Fruit fly (Drosophila melanogaster): ENCODE results near the gene Ugt36D1.

The Ugt36D1 gene

DNA sequence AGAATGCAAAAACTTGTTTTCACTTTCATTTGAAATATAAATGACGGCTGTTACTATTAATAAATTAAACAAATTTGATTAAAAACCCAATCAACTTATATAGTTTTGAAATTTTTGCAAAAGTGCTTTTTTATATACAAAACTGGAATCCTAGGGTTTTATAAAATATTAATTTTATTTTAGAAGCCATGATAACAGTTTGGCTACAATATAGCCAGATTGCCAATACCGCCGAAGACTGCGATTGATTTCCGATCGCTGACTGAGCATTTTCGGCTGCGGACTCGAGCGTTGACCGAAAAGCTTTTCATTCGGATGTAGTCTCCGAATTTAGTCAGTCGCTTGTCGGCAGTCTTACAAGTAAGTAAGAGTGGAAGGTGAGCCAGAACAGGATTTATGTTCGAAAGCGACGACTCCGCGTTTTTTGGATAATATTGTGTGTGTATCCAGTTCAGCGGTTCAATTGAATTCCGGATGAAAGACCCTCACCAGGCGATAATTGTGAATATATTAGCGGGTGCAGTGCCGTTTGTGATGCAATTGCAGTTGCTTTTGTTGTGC lies at the start of gene Ugt36D1:
Gene Ugt36D1 (plus strand): TSS at position 306 of the 561 bp plus-strand sequence.
- TF ChIP-seq CTCF (optimal IDR thresholded peaks at IDR 0.05), result no peak
- no peak for TF ChIP-seq CG8478 (optimal IDR thresholded peaks at IDR 0.05)

DNA sequence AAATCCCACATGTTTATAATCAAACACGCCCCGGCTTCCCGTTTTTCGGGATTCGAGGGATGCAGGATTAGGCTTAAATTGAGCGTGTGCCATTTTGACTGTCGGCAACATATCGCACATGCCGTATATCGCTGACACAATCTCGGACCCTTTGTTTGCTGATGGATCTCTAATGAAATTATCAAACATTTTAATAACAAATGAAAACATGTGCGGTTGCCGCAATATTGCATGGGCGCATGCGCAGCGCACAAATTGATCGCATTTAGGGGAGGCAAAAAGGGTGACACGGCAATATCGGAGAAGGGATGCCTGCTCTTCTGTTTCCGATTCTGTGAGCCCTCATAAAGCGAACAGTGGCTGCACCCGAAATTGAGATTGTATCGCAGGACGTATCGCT lies 48.1 kb upstream of the Ugt36D1 start:
- TF ChIP-seq CG8478 (optimal IDR thresholded peaks at IDR 0.05) (no peak), CTCF (optimal IDR thresholded peaks at IDR 0.05) (no peak)

DNA sequence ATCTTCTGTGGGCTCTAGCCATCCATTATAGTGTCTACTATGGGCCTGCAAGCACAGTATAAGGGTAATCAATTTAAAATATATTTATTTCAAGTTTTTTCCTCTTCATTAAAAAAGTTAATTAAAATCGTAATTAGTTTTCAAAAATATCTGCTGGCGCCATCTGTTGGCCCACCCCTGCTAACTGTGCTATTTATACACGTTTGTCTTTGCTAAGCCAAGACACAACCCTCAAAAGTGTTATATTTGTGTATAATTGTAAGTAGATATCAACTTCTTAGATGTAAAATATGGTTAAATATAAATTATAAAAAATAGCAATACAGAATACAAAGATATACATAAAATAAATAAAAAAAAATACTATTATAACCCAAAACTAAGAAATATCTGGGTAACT lies 46.8 kb upstream of the Ugt36D1 start:
- TF ChIP-seq CTCF (optimal IDR thresholded peaks at IDR 0.05) (peak; percentile 65 to 91), CG8478 (optimal IDR thresholded peaks at IDR 0.05) (no peak)

DNA sequence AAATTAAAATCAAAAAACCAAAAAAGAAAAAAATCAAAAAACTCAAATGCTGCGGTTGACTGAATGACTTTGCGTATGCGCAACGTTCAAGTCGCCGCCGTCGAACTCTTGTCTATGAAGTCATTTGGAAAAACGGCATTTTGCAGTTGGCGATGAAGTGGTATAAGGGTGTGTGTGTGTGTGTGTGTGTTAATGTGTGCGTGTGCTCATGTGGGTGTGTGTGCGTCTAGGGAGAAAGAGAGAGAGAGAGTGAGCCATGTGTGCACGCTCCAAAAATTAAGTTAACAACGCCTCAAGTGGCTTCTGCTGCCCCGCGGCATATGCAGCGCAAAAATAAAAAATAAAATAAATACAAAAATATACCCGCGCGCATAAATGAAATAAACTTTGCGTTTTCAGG lies 45.9 kb upstream of the Ugt36D1 start:
- no peak for TF ChIP-seq CTCF (optimal IDR thresholded peaks at IDR 0.05)
- TF ChIP-seq CG8478 (optimal IDR thresholded peaks at IDR 0.05), result no peak

DNA sequence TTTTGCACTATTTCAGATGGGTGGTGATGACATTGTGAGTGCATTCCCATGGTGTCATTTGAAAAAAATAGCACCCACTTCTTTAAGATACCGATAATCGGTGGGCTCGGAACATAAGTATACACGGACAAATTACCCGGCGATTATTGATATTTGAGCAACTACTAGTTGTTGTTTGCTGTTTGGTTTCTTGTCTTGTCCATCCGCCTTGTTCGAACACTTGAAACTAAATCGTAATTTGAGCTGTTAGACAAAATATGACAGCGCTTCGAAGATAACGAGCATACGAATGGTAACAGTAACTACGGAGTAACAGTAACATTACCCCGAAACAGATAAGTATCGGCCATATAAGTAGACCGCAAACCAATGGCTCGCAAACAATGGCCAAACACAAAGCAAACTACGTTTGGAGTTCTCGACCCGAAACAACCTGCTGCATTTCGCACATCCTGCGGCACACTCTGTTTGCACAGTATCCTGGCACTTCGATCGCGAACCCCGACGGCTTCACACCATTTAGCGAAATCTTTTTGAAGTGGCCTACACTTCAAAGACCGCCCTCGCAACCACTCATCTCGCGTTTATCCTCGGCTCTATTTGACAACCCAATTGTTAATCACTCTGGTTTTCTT lies 42.3 kb upstream of the Ugt36D1 start:
- TF ChIP-seq CG8478 (optimal IDR thresholded peaks at IDR 0.05) (no peak), CTCF (optimal IDR thresholded peaks at IDR 0.05) (no peak)

DNA sequence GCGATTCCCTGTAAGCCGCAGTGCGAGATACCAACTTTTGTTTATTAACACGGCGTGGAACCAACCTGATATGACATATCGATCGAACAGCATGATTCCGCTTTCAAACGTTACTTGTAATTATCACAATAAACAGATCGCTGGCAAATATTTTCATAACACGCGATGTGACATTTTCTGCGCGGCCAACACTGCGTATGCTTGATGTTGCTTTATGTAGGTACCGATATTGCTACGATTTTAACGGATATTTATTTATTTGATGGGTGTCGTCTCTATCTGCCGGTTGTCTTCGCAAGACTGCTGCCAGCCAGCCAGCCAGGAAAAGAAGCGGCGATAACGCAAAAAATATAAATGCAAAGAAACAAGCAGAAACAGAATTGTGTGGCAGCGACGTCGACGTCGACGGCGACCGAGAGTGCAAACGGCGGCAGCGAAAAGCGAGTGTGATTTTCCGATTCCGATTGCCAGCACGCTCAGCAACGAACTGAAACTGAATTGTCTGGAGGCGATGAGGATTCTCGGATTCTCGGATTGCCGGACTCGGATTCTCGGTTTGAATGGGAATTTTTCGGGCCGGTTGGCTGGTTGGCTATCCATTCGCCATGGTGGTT lies 41.0 kb upstream of the Ugt36D1 start:
- TF ChIP-seq CTCF (optimal IDR thresholded peaks at IDR 0.05) (no peak), CG8478 (optimal IDR thresholded peaks at IDR 0.05) (no peak)

DNA sequence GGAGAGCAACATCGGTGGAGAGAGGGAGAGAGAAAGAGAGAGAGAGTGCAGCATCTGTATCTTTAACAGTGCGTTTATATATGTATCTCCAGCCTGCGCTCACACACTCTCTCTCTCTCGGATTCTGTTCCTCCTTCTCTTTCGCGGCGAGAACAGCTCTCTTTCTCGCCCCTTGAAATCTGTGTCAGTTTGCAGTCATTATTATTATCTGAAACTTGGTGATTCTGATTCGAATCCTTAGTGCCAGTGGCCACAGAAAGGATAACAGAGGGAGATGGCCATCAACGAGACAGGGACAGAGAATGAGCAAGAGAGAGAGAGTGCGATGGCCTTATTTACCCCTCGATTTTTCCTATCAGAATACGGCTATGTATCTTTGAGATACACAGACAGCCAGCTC lies 40.4 kb upstream of the Ugt36D1 start:
- TF ChIP-seq CG8478 (optimal IDR thresholded peaks at IDR 0.05) (no peak), CTCF (optimal IDR thresholded peaks at IDR 0.05) (peak in 1 of 2 experiments; percentile 27)

DNA sequence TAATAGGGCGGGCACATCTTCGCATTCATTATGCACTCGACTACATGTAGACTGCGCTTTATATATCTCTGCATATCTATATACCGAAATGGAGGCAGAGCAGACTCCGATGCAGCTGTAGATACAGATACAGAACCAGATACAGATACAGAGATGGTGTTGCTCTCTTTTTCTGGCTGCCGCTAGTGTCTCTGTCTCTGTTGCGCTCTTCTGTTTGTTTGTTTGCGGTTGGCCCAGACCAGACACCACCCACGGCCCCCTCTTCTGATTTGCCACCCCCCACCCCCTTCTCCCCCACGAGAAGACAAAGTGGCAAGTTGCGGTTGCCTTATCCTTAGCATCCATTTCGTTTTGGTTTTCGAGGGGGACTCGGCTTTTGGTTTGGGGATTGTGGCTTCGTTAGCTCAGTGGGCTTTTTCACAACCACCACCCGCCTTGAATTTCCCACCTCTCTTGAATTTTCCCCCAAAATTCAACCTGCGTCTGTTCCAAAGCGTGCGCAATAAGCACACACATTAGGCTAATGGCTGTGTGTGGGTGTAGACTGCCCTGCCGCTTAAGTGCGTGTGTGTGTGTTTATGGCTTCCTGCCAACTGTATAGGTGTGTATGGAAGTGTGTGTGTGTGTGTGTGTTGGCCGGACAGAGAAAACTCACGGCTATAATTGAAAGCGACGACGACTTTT lies 39.8 kb upstream of the Ugt36D1 start:
- no peak for TF ChIP-seq CTCF (optimal IDR thresholded peaks at IDR 0.05)
- no peak for TF ChIP-seq CG8478 (optimal IDR thresholded peaks at IDR 0.05)

DNA sequence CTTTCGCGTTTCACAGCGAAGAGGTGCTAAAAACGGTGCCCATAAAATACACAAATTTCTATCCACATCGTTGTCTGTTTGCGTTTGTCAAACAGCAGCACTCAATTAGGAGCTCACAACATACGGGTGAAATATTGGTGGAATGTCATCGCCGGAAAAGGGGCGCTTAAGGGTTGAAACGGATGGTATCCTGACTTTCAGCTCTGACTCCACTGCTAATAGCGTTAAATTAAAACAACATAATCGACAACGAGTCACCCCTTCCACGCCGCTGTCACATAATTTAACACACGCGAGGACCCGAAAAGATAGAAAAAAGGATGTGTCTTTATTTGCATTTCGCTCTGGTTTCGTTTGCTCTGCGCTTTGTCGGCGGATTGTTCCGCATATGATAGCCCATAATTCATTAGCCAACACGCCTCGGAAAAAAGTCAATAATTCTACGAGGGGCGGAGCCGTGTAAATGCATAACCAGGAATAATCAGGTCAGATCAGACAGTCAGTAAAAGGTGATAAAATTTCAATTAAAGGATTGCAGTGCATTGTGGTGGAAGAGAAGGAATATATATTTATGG lies 38.2 kb upstream of the Ugt36D1 start:
- no peak for TF ChIP-seq CTCF (optimal IDR thresholded peaks at IDR 0.05)
- no peak for TF ChIP-seq CG8478 (optimal IDR thresholded peaks at IDR 0.05)

DNA sequence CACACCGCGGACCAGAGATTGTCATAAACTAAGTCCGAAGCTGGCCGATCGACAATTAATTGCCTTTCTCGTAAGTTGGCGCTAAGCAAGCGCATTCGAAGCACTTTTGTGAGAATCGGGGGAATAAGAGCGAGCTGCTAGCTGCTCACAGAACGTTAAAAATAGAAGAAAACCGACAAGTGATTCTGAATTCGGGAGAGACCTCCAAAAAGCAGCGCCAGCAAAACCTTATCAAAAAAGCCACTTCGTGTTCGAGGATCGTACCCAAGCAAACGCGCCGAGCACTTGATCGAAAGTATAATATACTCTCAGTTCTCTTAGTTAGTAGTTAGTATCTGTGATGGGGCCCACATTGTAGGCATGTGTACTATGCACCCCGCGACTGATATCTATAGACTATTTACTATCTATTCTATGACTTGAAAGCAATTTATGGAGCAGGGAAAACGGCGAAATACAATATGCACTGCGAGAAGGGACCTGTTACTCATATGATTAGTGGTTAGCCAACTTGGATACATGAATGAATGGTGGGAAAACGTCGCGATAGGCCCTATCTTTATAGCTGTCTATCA lies 35.8 kb upstream of the Ugt36D1 start:
- TF ChIP-seq CG8478 (optimal IDR thresholded peaks at IDR 0.05) (no peak), CTCF (optimal IDR thresholded peaks at IDR 0.05) (no peak)

DNA sequence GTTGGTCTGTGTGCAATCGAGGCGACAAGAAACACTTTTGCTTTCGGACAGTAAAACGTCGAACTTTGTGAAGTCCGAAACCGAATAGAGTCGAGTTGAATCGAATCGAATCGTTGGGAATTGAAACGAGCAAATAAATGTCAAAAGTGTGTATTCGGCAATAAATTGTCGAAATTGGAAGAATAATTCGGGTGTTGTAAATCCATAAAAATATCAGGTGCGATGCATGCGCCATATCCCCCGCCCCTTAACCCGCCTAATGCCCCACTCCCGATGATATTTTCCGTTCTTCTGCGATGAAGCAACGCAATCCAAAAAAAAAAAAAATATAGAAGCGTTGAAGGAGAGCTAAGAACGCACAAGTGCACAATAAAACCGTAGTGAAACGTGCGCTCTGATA lies 34.4 kb upstream of the Ugt36D1 start:
- no peak for TF ChIP-seq CG8478 (optimal IDR thresholded peaks at IDR 0.05)
- TF ChIP-seq CTCF (optimal IDR thresholded peaks at IDR 0.05), result no peak

DNA sequence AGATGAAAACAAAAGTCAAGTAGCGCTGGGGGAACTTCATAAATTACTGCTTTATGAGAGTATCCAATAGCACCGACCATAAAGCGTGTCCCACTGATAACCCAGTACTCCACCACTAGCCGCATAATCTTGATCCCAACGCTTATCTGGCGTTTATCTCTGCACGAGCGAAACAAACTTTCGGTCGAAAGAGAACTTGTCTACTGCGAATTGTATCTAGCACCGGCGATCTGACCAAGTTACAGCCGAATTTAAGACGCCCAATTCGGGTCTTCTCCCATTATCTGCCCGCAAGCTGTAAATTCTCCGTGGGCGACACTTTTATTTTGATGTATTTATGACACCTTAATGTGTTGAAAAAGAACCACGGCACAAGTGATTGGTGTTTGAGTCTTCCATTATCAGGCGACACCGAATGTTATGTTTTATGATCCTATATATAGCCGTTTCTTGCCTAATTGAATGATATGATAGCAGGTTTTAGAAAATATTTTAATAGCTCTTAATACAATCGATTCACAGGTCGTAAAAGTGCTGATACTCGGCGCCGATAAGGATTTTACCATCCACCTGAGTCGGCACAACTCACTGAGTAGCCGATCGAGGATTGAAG lies 33.5 kb upstream of the Ugt36D1 start:
- TF ChIP-seq CG8478 (optimal IDR thresholded peaks at IDR 0.05) (no peak), CTCF (optimal IDR thresholded peaks at IDR 0.05) (no peak)

DNA sequence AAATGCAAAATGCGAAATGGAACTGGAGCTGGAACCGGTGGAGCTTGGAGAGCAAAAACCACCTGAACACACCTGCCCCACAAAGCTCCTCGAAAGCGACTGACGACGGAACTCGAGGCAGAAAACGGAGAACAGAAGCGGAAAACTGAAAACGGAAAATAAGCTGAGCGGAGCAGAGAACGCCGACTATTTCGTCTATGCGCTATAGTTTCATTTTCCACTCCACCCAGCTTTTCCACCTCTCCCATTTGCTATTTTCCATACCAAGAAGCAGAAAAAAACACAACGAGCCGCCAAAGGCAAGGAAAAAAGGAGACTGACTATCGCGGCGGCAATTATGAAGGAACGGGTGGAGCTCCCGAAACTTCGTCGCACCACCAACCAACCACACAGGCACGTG lies 30.5 kb upstream of the Ugt36D1 start, which contains the start of gene ham:
Gene ham (minus strand): TSS at position 101 of the 400 bp plus-strand sequence.
- TF ChIP-seq CTCF (optimal IDR thresholded peaks at IDR 0.05) (no peak), CG8478 (optimal IDR thresholded peaks at IDR 0.05) (no peak)

DNA sequence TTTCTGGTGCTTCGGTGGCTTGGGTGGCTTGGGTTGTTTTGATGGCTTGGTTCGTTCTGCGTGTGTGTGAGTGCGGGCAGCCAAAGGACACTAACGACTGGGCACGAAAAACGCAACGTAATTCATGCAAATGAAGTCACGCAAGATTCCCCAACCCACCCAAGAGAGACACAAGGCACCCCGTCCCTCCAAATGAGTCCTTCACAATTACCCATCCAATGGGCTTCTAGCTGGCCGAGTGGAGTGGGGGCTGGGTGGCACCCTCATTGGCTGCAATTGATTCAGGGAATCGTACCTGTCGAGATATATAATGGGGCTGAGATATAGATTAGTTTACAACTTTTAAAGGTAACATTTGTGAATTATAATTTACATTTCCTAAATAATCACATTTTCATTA lies 30.1 kb upstream of the Ugt36D1 start:
- TF ChIP-seq CG8478 (optimal IDR thresholded peaks at IDR 0.05), result no peak
- no peak for TF ChIP-seq CTCF (optimal IDR thresholded peaks at IDR 0.05)
